Worm (Caenorhabditis elegans) whole organism, L2 larva: Measurements from ENCODE around the gene idhb-1.

Experiments
- ZK546.5 ChIP-seq: sonication (generic microtip); optimal IDR thresholded peaks from 2 replicates; lab custom pipeline; 2017; ENCODE audit warnings: missing biosample characterization, missing genetic modification characterization
- aly-2 ChIP-seq: fragments of 150-350 bp; optimal IDR thresholded peaks from 2 replicates; lab custom pipeline; 2014; ENCODE audit warnings: missing biosample characterization, missing genetic modification characterization
- ama-1 ChIP-seq: fragments of 150-350 bp; optimal IDR thresholded peaks from 2 replicates; lab custom pipeline; 2018; ENCODE audit warnings: inconsistent platforms
- elt-3 ChIP-seq: sonication (generic microtip); optimal IDR thresholded peaks from 2 replicates; lab custom pipeline; 2017; ENCODE audit warnings: missing biosample characterization, missing genetic modification characterization
- gmeb-1 ChIP-seq: fragments of 150-350 bp; optimal IDR thresholded peaks from 2 replicates; lab custom pipeline; 2014; ENCODE audit warnings: missing biosample characterization, missing genetic modification characterization
- mbf-1 ChIP-seq: sonication (generic microtip); optimal IDR thresholded peaks from 2 replicates; lab custom pipeline; 2017; ENCODE audit warnings: missing biosample characterization, missing genetic modification characterization
- mdl-1 ChIP-seq, 2 experiments: fragments of 150-350 bp in 1 of 2; sonication (generic microtip) in 1 of 2; optimal IDR thresholded peaks; 2 replicates each; lab custom pipeline; 2017; ENCODE audit warnings: missing biosample characterization in 2 of 2, missing genetic modification characterization in 2 of 2
- nhr-237 ChIP-seq: fragments of 150-350 bp; optimal IDR thresholded peaks from 2 replicates; lab custom pipeline; 2014; ENCODE audit warnings: missing biosample characterization, missing genetic modification characterization
- sem-4 ChIP-seq: fragments of 150-350 bp; optimal IDR thresholded peaks from 2 replicates; lab custom pipeline; 2014; ENCODE audit warnings: missing biosample characterization, missing genetic modification reagents, missing genetic modification characterization
- skn-1 ChIP-seq: sonication (generic microtip); optimal IDR thresholded peaks from 2 replicates; lab custom pipeline; 2017; ENCODE audit warnings: missing biosample characterization, missing genetic modification characterization
- ztf-11 ChIP-seq: sonication (generic microtip); optimal IDR thresholded peaks from 2 replicates; lab custom pipeline; 2017; ENCODE audit warnings: missing biosample characterization, missing genetic modification characterization

- TF ChIP-seq ama-1 (lab: Kevin White, UChicago) (no peak), skn-1 (tag; lab: Kevin White, UChicago) (no peak), ztf-11 (tag; lab: Kevin White, UChicago) (no peak), nhr-237 (tag; lab: Kevin White, UChicago) (no peak), sem-4 (tag; lab: Kevin White, UChicago) (peak; percentile 39), mdl-1 (tag; optimal IDR thresholded peaks at IDR 0.05; lab: Kevin White, UChicago) (peak in 1 of 2 experiments; percentile 22), ZK546.5 (tag; lab: Kevin White, UChicago) (no peak), mbf-1 (tag; lab: Kevin White, UChicago) (no peak), elt-3 (tag; lab: Kevin White, UChicago) (no peak), aly-2 (no peak), gmeb-1 (tag; lab: Kevin White, UChicago) (peak; percentile 74)
Observed at ce11 chrX:14173850-14174249, at the start of gene idhb-1.
